Fruit fly (Drosophila melanogaster): ENCODE measurements around the gene CG7546.

CG7546 gene

dm6 chr3L:7562310-7562709, 51.5 kb downstream of the CG7546 start, which contains the start of gene frac:
TSS of gene frac (plus strand) at chr3L:7562610.
- no peak for TF ChIP-seq CG3032 (tag; optimal IDR thresholded peaks at IDR 0.05)
- TF ChIP-seq OdsH (GFP tag; optimal IDR thresholded peaks at IDR 0.05): no peak
- no peak for TF ChIP-seq CG6808 (GFP tag; optimal IDR thresholded peaks at IDR 0.05)
- no peak for TF ChIP-seq Hr39 (GFP tag; optimal IDR thresholded peaks at IDR 0.05)
- TF ChIP-seq dac (GFP tag; optimal IDR thresholded peaks at IDR 0.05): no peak
- TF ChIP-seq lz (GFP tag; optimal IDR thresholded peaks at IDR 0.05): no peak
- TF ChIP-seq CG10669 (GFP tag; optimal IDR thresholded peaks at IDR 0.05): no peak
- TF ChIP-seq CG34406 (GFP tag; optimal IDR thresholded peaks at IDR 0.05): no peak
- TF ChIP-seq fkh (GFP tag; optimal IDR thresholded peaks at IDR 0.05): no peak
- TF ChIP-seq cyc (GFP tag; optimal IDR thresholded peaks at IDR 0.05): no peak
- no peak for TF ChIP-seq Smox (GFP tag; optimal IDR thresholded peaks at IDR 0.05)
- no peak for TF ChIP-seq topi (GFP tag; optimal IDR thresholded peaks at IDR 0.05)
- no peak for TF ChIP-seq Hr38 (GFP tag; optimal IDR thresholded peaks at IDR 0.05)
- TF ChIP-seq CG11294 (GFP tag; IDR thresholded peaks at IDR 0.05): no peak
- no peak for TF ChIP-seq vri (GFP tag; optimal IDR thresholded peaks at IDR 0.05)
- TF ChIP-seq Eip78C (GFP tag): no peak
- no peak for TF ChIP-seq Lpt (GFP tag; optimal IDR thresholded peaks at IDR 0.05)
- no peak for TF ChIP-seq CG6276 (GFP tag; optimal IDR thresholded peaks at IDR 0.05)
- TF ChIP-seq CG16779 (tag; optimal IDR thresholded peaks at IDR 0.05): no peak

All from whole organism, prepupa.